Worm (Caenorhabditis elegans) whole organism, L1 larva: ENCODE results near the gene cox-6B.
A peak's percentile ranks its signal among the peaks of the same experiment; 100 is the strongest.

Experiments used
- C04F5.9 ChIP-seq: sonication (generic microtip); optimal IDR thresholded peaks from 2 replicates; lab custom pipeline; 2016; ENCODE audit warnings: missing genetic modification characterization, missing compliant biosample characterization
- C16A3.4 ChIP-seq: fragments of 150-350 bp; optimal IDR thresholded peaks from 2 replicates; lab custom pipeline; 2014; ENCODE audit warnings: missing biosample characterization, missing genetic modification characterization
- C34B4.2 ChIP-seq: sonication (generic microtip); optimal IDR thresholded peaks from 2 replicates; lab custom pipeline; 2017; ENCODE audit warnings: mild to moderate bottlenecking, missing genetic modification characterization, missing compliant biosample characterization
- F16B12.6 ChIP-seq: fragments of 150-350 bp; optimal IDR thresholded peaks from 2 replicates; lab custom pipeline; 2014; ENCODE audit warnings: missing biosample characterization, missing genetic modification characterization
- alr-1 ChIP-seq: fragments of 200-800 bp; sonication (Bioruptor generic); optimal IDR thresholded peaks from 2 replicates; lab custom pipeline; 2018; ENCODE audit warnings: borderline replicate concordance, mild to moderate bottlenecking, missing genetic modification characterization, missing compliant biosample characterization
- aly-2 ChIP-seq: fragments of 150-350 bp; optimal IDR thresholded peaks from 2 replicates; lab custom pipeline; 2014; ENCODE audit warnings: missing biosample characterization, missing genetic modification characterization
- ama-1 ChIP-seq: fragments of 150-350 bp; optimal IDR thresholded peaks from 2 replicates; lab custom pipeline; 2014
- ceh-8 ChIP-seq: fragments of 200-800 bp; sonication (Bioruptor generic); optimal IDR thresholded peaks from 2 replicates; lab custom pipeline; 2018; ENCODE audit warnings: mild to moderate bottlenecking, missing genetic modification characterization, moderate library complexity, missing compliant biosample characterization
- ceh-82 ChIP-seq, 3 experiments: fragments of 150-350 bp in 1 of 3; sonication (generic microtip) in 2 of 3; optimal IDR thresholded peaks; 2 replicates each; lab custom pipeline; 2014 to 2017; ENCODE audit warnings: missing biosample characterization in 3 of 3, missing genetic modification characterization in 3 of 3
- dpl-1 ChIP-seq, 3 experiments: fragments of 150-350 bp in 2 of 3; sonication (generic microtip) in 1 of 3; optimal IDR thresholded peaks; 2 replicates each; lab custom pipeline; 2014 to 2017; ENCODE audit warnings: missing biosample characterization in 3 of 3, missing genetic modification characterization in 3 of 3, missing genetic modification reagents in 3 of 3
- dsc-1 ChIP-seq: sonication (generic microtip); optimal IDR thresholded peaks from 2 replicates; lab custom pipeline; 2016; ENCODE audit warnings: mild to moderate bottlenecking, missing genetic modification characterization, missing compliant biosample characterization
- efl-1 ChIP-seq, 4 experiments: fragments of 150-350 bp; optimal IDR thresholded peaks in 3 of 4; peaks in 1 of 4; 1 replicate in 1 of 4; 2 replicates in 3 of 4; lab custom pipeline; 2014; ENCODE audit warnings: missing biosample characterization in 2 of 4, missing genetic modification characterization in 2 of 4, missing genetic modification reagents in 2 of 4
- elt-3 ChIP-seq, 6 experiments: fragments of 150-350 bp in 1 of 6; sonication (generic microtip); optimal IDR thresholded peaks; 2 replicates each; lab custom pipeline; 2017 to 2018; ENCODE audit warnings: missing biosample characterization in 6 of 6, missing genetic modification characterization in 6 of 6, inconsistent platforms in 1 of 6
- fkh-10 ChIP-seq: sonication (generic microtip); optimal IDR thresholded peaks from 2 replicates; lab custom pipeline; 2017; ENCODE audit warnings: missing biosample characterization, missing genetic modification reagents, missing genetic modification characterization
- fkh-4 ChIP-seq: sonication (generic microtip); optimal IDR thresholded peaks from 2 replicates; lab custom pipeline; 2016; ENCODE audit warnings: missing compliant biosample characterization, missing genetic modification characterization, borderline replicate concordance
- fkh-8 ChIP-seq: sonication (generic microtip); optimal IDR thresholded peaks from 2 replicates; lab custom pipeline; 2016; ENCODE audit warnings: mild to moderate bottlenecking, missing genetic modification characterization, missing compliant biosample characterization
- fos-1 ChIP-seq: fragments of 150-350 bp; optimal IDR thresholded peaks from 2 replicates; lab custom pipeline; 2014; ENCODE audit warnings: missing biosample characterization, missing genetic modification characterization
- grh-1 ChIP-seq: fragments of 200-800 bp; sonication (Bioruptor generic); IDR thresholded peaks from 2 replicates; pipeline ENCODE4 v1.3.6; 2022; ENCODE audit warnings: missing genetic modification reagents, missing genetic modification characterization, missing compliant biosample characterization
- hlh-4 ChIP-seq: sonication (generic microtip); optimal IDR thresholded peaks from 2 replicates; lab custom pipeline; 2016; ENCODE audit warnings: mild to moderate bottlenecking, missing genetic modification characterization, missing compliant biosample characterization
- irx-1 ChIP-seq: sonication (generic microtip); optimal IDR thresholded peaks from 2 replicates; lab custom pipeline; 2016; ENCODE audit warnings: missing genetic modification characterization, missing compliant biosample characterization
- isw-1 ChIP-seq: fragments of 200-800 bp; sonication (Bioruptor generic); IDR thresholded peaks from 2 replicates; pipeline ENCODE4 v1.3.6; 2022; ENCODE audit warnings: missing genetic modification characterization, missing compliant biosample characterization
- jun-1 ChIP-seq: fragments of 150-350 bp; optimal IDR thresholded peaks from 2 replicates; lab custom pipeline; 2014; ENCODE audit warnings: missing biosample characterization, missing genetic modification reagents, missing genetic modification characterization
- lin-13 ChIP-seq: fragments of 150-350 bp; optimal IDR thresholded peaks from 2 replicates; lab custom pipeline; 2014; ENCODE audit warnings: missing biosample characterization, missing genetic modification reagents, missing genetic modification characterization
- lin-15B ChIP-seq: fragments of 150-350 bp; sonication (generic microtip); optimal IDR thresholded peaks from 3 replicates; lab custom pipeline; 2014; ENCODE audit warnings: missing biosample characterization, missing genetic modification characterization
- lin-35 ChIP-seq, 2 experiments: fragments of 150-350 bp; optimal IDR thresholded peaks; 2 replicates each; lab custom pipeline; 2014; ENCODE audit warnings: missing biosample characterization in 2 of 2, missing genetic modification characterization in 2 of 2, missing genetic modification reagents in 2 of 2
- lin-39 ChIP-seq: fragments of 150-350 bp; optimal IDR thresholded peaks from 2 replicates; lab custom pipeline; 2014; ENCODE audit warnings: missing biosample characterization, missing genetic modification reagents, missing genetic modification characterization
- lsy-2 ChIP-seq, 2 experiments: fragments of 150-350 bp; optimal IDR thresholded peaks; 2 replicates each; lab custom pipeline; 2014; ENCODE audit warnings: missing biosample characterization in 2 of 2, missing genetic modification characterization in 2 of 2
- mep-1 ChIP-seq: fragments of 150-350 bp; optimal IDR thresholded peaks from 2 replicates; lab custom pipeline; 2014; ENCODE audit warnings: missing biosample characterization, missing genetic modification characterization
- nhr-11 ChIP-seq: fragments of 150-350 bp; optimal IDR thresholded peaks from 2 replicates; lab custom pipeline; 2014; ENCODE audit warnings: missing biosample characterization, missing genetic modification characterization
- nhr-12 ChIP-seq: sonication (generic microtip); optimal IDR thresholded peaks from 2 replicates; lab custom pipeline; 2017; ENCODE audit warnings: missing biosample characterization, missing genetic modification characterization
- nhr-19 ChIP-seq: fragments of 200-800 bp; sonication (Bioruptor generic); conservative IDR thresholded peaks from 2 replicates; pipeline ENCODE4 v1.3.6; 2022; ENCODE audit warnings: missing genetic modification characterization, missing compliant biosample characterization
- nhr-20 ChIP-seq: sonication (generic microtip); optimal IDR thresholded peaks from 2 replicates; lab custom pipeline; 2016; ENCODE audit warnings: mild to moderate bottlenecking, missing genetic modification characterization, missing compliant biosample characterization
- nhr-237 ChIP-seq: fragments of 150-350 bp; optimal IDR thresholded peaks from 2 replicates; lab custom pipeline; 2014; ENCODE audit warnings: missing biosample characterization, missing genetic modification characterization
- nhr-28 ChIP-seq: fragments of 150-350 bp; optimal IDR thresholded peaks from 2 replicates; lab custom pipeline; 2014; ENCODE audit warnings: missing biosample characterization, missing genetic modification characterization
- nhr-47 ChIP-seq: sonication (generic microtip); optimal IDR thresholded peaks from 2 replicates; lab custom pipeline; 2016; ENCODE audit warnings: mild to moderate bottlenecking, missing genetic modification characterization, moderate library complexity, missing compliant biosample characterization
- nhr-71 ChIP-seq: sonication (generic microtip); optimal IDR thresholded peaks from 2 replicates; lab custom pipeline; 2016; ENCODE audit warnings: mild to moderate bottlenecking, missing genetic modification characterization, moderate library complexity, missing compliant biosample characterization
- nhr-84 ChIP-seq: sonication (generic microtip); optimal IDR thresholded peaks from 2 replicates; lab custom pipeline; 2017; ENCODE audit warnings: missing biosample characterization, missing genetic modification characterization
- nhr-90 ChIP-seq: sonication (generic microtip); optimal IDR thresholded peaks from 2 replicates; lab custom pipeline; 2016; ENCODE audit warnings: mild to moderate bottlenecking, missing genetic modification characterization, missing compliant biosample characterization; ENCODE audit not compliant: poor library complexity
- pax-3 ChIP-seq: fragments of 200-800 bp; sonication (Bioruptor generic); optimal IDR thresholded peaks from 2 replicates; lab custom pipeline; 2018; ENCODE audit warnings: mild to moderate bottlenecking, missing genetic modification characterization, moderate library complexity, missing compliant biosample characterization
- pqm-1 ChIP-seq: sonication (generic microtip); optimal IDR thresholded peaks from 3 replicates; lab custom pipeline; 2017; ENCODE audit warnings: missing biosample characterization, missing genetic modification characterization
- skn-1 ChIP-seq: fragments of 150-350 bp; optimal IDR thresholded peaks from 2 replicates; lab custom pipeline; 2014; ENCODE audit warnings: missing biosample characterization, missing genetic modification characterization
- snpc-4 ChIP-seq: fragments of 150-350 bp; optimal IDR thresholded peaks from 2 replicates; lab custom pipeline; 2014; ENCODE audit warnings: missing biosample characterization, missing genetic modification characterization
- snu-23 ChIP-seq: sonication (generic microtip); optimal IDR thresholded peaks from 2 replicates; lab custom pipeline; 2016; ENCODE audit warnings: missing genetic modification characterization, missing compliant biosample characterization
- sptf-1 ChIP-seq: fragments of 150-350 bp; optimal IDR thresholded peaks from 2 replicates; lab custom pipeline; 2014; ENCODE audit warnings: missing biosample characterization, missing genetic modification characterization
- swsn-7 ChIP-seq: sonication (generic microtip); optimal IDR thresholded peaks from 2 replicates; lab custom pipeline; 2016; ENCODE audit warnings: missing genetic modification characterization, missing compliant biosample characterization
- tbx-2 ChIP-seq: sonication (generic microtip); optimal IDR thresholded peaks from 2 replicates; lab custom pipeline; 2016; ENCODE audit warnings: missing genetic modification characterization, missing compliant biosample characterization
- tlp-1 ChIP-seq: fragments of 150-350 bp; optimal IDR thresholded peaks from 2 replicates; lab custom pipeline; 2014; ENCODE audit warnings: missing biosample characterization, missing genetic modification characterization
- unc-30 ChIP-seq: sonication (generic microtip); optimal IDR thresholded peaks from 2 replicates; lab custom pipeline; 2017; ENCODE audit warnings: missing biosample characterization, missing genetic modification characterization
- unc-86 ChIP-seq: sonication (generic microtip); optimal IDR thresholded peaks from 2 replicates; lab custom pipeline; 2016; ENCODE audit warnings: missing genetic modification characterization, missing compliant biosample characterization
- vab-15 ChIP-seq: sonication (generic microtip); optimal IDR thresholded peaks from 2 replicates; lab custom pipeline; 2017; ENCODE audit warnings: missing genotype, mild to moderate bottlenecking, missing genetic modification characterization, missing compliant biosample characterization
- xbp-1 ChIP-seq: sonication (generic microtip); optimal IDR thresholded peaks from 2 replicates; lab custom pipeline; 2016; ENCODE audit warnings: missing genetic modification characterization, missing compliant biosample characterization
- zag-1 ChIP-seq: fragments of 150-350 bp; optimal IDR thresholded peaks from 2 replicates; lab custom pipeline; 2014; ENCODE audit warnings: missing biosample characterization, missing genetic modification characterization
- zip-4 ChIP-seq: fragments of 200-800 bp; sonication (Bioruptor generic); optimal IDR thresholded peaks from 2 replicates; lab custom pipeline; 2018; ENCODE audit warnings: mild to moderate bottlenecking, missing genetic modification characterization, moderate library complexity, missing compliant biosample characterization

Gene cox-6B

DNA sequence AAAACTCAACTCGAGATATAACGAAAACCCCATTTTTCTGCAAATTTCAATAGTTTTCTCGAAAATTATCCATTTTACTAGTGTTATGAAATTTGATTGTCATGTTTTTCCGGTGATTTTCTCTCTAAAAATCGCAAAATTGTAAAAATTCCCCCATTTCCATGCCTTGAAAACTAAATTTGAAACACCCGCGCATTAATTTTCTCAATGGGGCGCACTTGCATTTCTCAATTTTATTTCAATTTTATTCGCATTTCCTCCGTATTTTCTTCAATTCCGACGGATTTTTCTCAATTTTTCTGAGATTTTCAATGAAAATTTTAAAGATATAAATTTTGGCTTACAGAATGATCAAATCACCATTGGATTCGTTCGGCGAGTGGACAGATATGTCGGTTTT, 105.6 kb downstream of the cox-6B start, which contains the start of gene Y71H2AM.3:
TSS of gene Y71H2AM.3 (plus strand) at position 347 of the 400 bp plus-strand sequence.
- no peak for TF ChIP-seq pax-3 (tag; lab: Kevin White, UChicago)
- TF ChIP-seq lsy-2 (tag; optimal IDR thresholded peaks at IDR 0.05; lab: Kevin White, UChicago) = peak; percentile 67 to 75
- TF ChIP-seq fos-1 (tag; lab: Kevin White, UChicago) = peak; percentile 38
- TF ChIP-seq fkh-10 (GFP tag; lab: Kevin White, UChicago) = no peak
- peak; percentile 23 for TF ChIP-seq unc-86 (tag; lab: Kevin White, UChicago)
- peak; percentile 1 for TF ChIP-seq ama-1 (lab: Kevin White, UChicago)
- peak; percentile 35 for TF ChIP-seq tbx-2
- TF ChIP-seq nhr-12 = no peak
- peak; percentile 51 for TF ChIP-seq nhr-19 (GFP tag; lab: Robert Waterston, UW)
- TF ChIP-seq fkh-4 (tag; lab: Kevin White, UChicago) = no peak
- peak; percentile 66 for TF ChIP-seq nhr-71 (tag; lab: Kevin White, UChicago)
- TF ChIP-seq isw-1 (GFP tag; lab: Robert Waterston, UW) = no peak; the same call in 1 of the 2 replicates
- TF ChIP-seq snpc-4 (tag; lab: Kevin White, UChicago) = peak; percentile 4
- peak; percentile 10 for TF ChIP-seq zip-4 (GFP tag; lab: Kevin White, UChicago)
- TF ChIP-seq C34B4.2 = no peak
- TF ChIP-seq F16B12.6 = peak; percentile 37
- TF ChIP-seq lin-15B (tag; lab: Kevin White, UChicago) = peak; percentile 48
- TF ChIP-seq C04F5.9 (tag; lab: Kevin White, UChicago) = peak; percentile 40
- no peak for TF ChIP-seq skn-1
- TF ChIP-seq xbp-1 (tag; lab: Kevin White, UChicago) = peak; percentile 52
- peak; percentile 70 for TF ChIP-seq mep-1 (tag; lab: Kevin White, UChicago)
- peak; percentile 41 for TF ChIP-seq swsn-7 (tag; lab: Kevin White, UChicago)
- peak in 1 of 6 experiments; percentile 37 for TF ChIP-seq elt-3 (tag; optimal IDR thresholded peaks at IDR 0.05; lab: Kevin White, UChicago)
- no peak for TF ChIP-seq tlp-1 (tag; lab: Kevin White, UChicago)
- TF ChIP-seq jun-1 (tag; lab: Kevin White, UChicago) = peak; percentile 11
- TF ChIP-seq nhr-90 = peak; percentile 30
- peak; percentile 95 to 96 for TF ChIP-seq lin-35 (GFP tag; optimal IDR thresholded peaks at IDR 0.05; lab: Kevin White, UChicago)
- peak; percentile 95 to 96 for TF ChIP-seq efl-1 (optimal IDR thresholded peaks at IDR 0.05; lab: Kevin White, UChicago)
- TF ChIP-seq efl-1 (GFP tag; optimal IDR thresholded peaks at IDR 0.05 in 1 of 2; lab: Kevin White, UChicago) = peak; percentile 95 to 99
- TF ChIP-seq C16A3.4 = peak; percentile 6
- peak; percentile 40 for TF ChIP-seq fkh-8 (tag; lab: Kevin White, UChicago)
- TF ChIP-seq lin-13 (GFP tag; lab: Kevin White, UChicago) = peak; percentile 23
- TF ChIP-seq snu-23 (GFP tag; lab: Kevin White, UChicago) = peak; percentile 43
- peak in 2 of 3 experiments; percentile 25 to 67 for TF ChIP-seq ceh-82 (tag; optimal IDR thresholded peaks at IDR 0.05; lab: Kevin White, UChicago)
- peak; percentile 32 for TF ChIP-seq vab-15 (tag; lab: Kevin White, UChicago)
- peak; percentile 75 for TF ChIP-seq nhr-47 (tag; lab: Kevin White, UChicago)
- TF ChIP-seq dsc-1 = peak; percentile 62
- peak; percentile 27 for TF ChIP-seq nhr-20 (tag; lab: Kevin White, UChicago)
- peak; percentile 92 to 94 (median 93) for TF ChIP-seq dpl-1 (GFP tag; optimal IDR thresholded peaks at IDR 0.05; lab: Kevin White, UChicago)

DNA sequence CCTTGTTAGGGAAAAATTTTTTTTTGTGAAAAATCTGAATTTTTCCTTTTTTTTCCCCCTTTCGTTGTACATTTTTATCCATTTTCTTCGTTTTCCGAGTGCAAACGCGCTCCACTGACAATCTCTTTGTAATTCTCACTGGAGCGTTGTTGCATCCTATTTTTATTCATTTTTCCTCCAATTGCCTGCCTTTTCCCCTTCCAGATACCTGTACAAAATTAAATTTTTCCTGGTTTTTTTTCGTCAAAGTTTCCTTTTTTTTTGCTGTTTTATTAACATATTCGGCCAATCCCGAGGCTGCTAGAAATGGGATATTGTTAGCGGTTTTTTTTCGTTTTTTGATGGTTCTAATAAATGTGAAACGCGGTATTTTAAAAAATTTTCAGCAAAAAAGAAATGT, 111.9 kb downstream of the cox-6B start:
- TF ChIP-seq lin-13 (GFP tag; lab: Kevin White, UChicago) = no peak
- TF ChIP-seq sptf-1 (tag; lab: Kevin White, UChicago) = no peak
- TF ChIP-seq zip-4 (GFP tag; lab: Kevin White, UChicago) = no peak
- no peak for TF ChIP-seq alr-1 (tag; lab: Kevin White, UChicago)
- peak; percentile 5 to 6 for TF ChIP-seq efl-1 (optimal IDR thresholded peaks at IDR 0.05; lab: Kevin White, UChicago)
- no peak for TF ChIP-seq efl-1 (GFP tag; optimal IDR thresholded peaks at IDR 0.05 in 1 of 2; lab: Kevin White, UChicago)
- TF ChIP-seq nhr-28 = no peak
- TF ChIP-seq nhr-84 (tag; lab: Kevin White, UChicago) = no peak
- no peak for TF ChIP-seq grh-1
- TF ChIP-seq pqm-1 (tag; lab: Kevin White, UChicago) = no peak
- no peak for TF ChIP-seq nhr-11
- TF ChIP-seq ceh-8 (GFP tag; lab: Kevin White, UChicago) = no peak
- TF ChIP-seq nhr-71 (tag; lab: Kevin White, UChicago) = peak; percentile 7
- no peak for TF ChIP-seq nhr-237 (tag; lab: Kevin White, UChicago)
- no peak for TF ChIP-seq tlp-1 (tag; lab: Kevin White, UChicago)
- no peak for TF ChIP-seq unc-30 (tag; lab: Kevin White, UChicago)
- TF ChIP-seq irx-1 = no peak
- TF ChIP-seq lin-39 (tag; lab: Kevin White, UChicago) = no peak
- TF ChIP-seq aly-2 = peak; percentile 23
- TF ChIP-seq hlh-4 = no peak
- no peak for TF ChIP-seq zag-1
